Worm (Caenorhabditis elegans): ENCODE results near the gene C36A4.10.

DNA sequence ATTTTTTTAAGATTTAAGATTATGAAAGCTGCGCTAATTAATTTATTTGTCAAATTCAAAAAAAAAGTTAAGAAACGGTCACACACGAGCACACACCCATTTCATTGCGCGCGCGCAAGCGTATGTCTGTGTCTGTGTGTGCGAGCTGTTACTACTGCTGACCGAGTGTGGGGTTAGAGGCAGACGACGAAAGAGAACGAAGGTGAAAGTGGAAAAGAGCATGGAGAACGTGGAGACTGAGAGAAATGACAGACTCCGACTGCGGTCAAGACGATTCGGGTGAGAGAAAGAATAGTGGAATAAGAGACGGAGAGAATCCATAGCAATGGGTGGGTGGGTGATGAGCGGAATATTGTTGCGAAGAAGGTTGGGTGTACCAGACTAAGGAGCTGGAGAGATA lies 11.1 kb downstream of the C36A4.10 start:
- TF ChIP-seq lin-13 (GFP tag; optimal IDR thresholded peaks at IDR 0.05) (no peak), hlh-30 (tag; optimal IDR thresholded peaks at IDR 0.05; ENCODE audit: insufficient read depth) (peak; percentile 93), nhr-41 (GFP tag; IDR thresholded peaks at IDR 0.05) (peak; percentile 50; the same call in 1 of the 2 replicates), nhr-11 (tag; optimal IDR thresholded peaks at IDR 0.05) (peak; percentile 23), T20F7.1 (GFP tag; optimal IDR thresholded peaks at IDR 0.05) (no peak), lsy-2 (tag; optimal IDR thresholded peaks at IDR 0.05) (peak in 1 of 2 experiments; percentile 75), daf-16 (GFP tag; optimal IDR thresholded peaks at IDR 0.05) (no peak), daf-16 (tag; optimal IDR thresholded peaks at IDR 0.05) (peak; percentile 12), F26F4.8 (GFP tag; conservative IDR thresholded peaks at IDR 0.05) (no peak), snpc-4 (tag; optimal IDR thresholded peaks at IDR 0.05) (no peak), aly-2 (tag; optimal IDR thresholded peaks at IDR 0.05) (no peak), zag-1 (tag; optimal IDR thresholded peaks at IDR 0.05) (no peak), nhr-25 (tag; optimal IDR thresholded peaks at IDR 0.05; ENCODE audit: borderline replicate concordance, insufficient read depth) (peak; percentile 23)
